Worm (Caenorhabditis elegans) whole organism, dauer: ENCODE measurements around the gene C16C8.19.
"Not testable (repeated sequence)": the region's sequence is repeated elsewhere in the genome, so short reads cannot be mapped to it uniquely, and the experiment has no call there.

Experiments used
- unc-62 ChIP-seq: sonication (generic microtip); optimal IDR thresholded peaks from 2 replicates; lab custom pipeline; 2017; ENCODE audit warnings: missing biosample characterization, missing genetic modification reagents, missing genetic modification characterization

The C16C8.19 gene

DNA sequence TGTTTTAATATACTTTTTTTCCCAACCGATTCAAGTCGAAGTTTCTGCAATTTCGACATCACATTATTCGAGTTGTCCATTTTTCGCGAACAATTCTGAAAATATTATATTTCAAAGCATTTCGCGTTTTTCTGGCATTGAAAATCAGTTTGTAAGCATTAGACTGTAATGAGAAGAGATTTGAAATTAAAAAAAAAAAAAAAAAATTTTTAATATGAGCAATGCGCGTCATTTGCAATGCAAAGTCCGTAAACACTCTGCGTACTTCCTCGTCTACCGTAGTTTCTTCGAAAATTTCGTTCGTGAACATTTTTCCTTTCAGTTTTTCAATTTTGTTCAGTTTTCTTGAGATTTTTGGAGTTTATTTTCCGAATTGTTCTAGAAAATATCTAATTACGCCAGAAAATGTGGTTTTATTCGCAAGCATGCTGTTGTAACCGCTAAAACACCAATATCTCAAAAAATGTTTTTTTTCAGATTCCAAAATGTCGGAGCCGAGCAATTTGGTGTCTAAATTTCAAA is 12.9 kb upstream of the C16C8.19 start, which contains the start of the genes C16C8.5 and C16C8.16:
Gene C16C8.5, minus strand, starts transcription at position 101 of the 522 bp plus-strand sequence.
Gene C16C8.16, plus strand, starts transcription at position 472 of the 522 bp plus-strand sequence.
- TF ChIP-seq unc-62 = no peak

DNA sequence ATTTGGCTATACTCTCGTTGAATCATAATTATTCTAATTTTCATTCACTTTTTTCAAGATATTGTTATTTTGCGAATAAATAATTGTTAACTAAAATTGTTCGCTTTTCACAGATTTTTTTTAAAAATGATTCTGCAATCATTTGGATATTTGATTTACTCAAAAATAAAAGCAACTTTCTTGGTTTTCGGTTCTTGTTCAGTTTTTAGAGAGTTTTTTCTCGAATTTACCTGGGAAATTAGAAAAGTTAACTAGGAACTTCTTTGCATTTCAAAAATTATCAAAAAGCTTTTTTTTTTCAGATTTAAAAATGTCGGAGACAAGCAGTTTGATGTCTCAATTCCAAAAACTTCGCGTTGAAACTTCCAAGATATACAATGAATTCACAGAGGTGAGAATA is 11.6 kb upstream of the C16C8.19 start, which contains the start of the genes C16C8.20 and gldi-6:
Gene C16C8.20, plus strand, starts transcription at position 301 of the 400 bp plus-strand sequence.
Gene gldi-6, plus strand, starts transcription at position 301 of the 400 bp plus-strand sequence.
- TF ChIP-seq unc-62 = no peak

DNA sequence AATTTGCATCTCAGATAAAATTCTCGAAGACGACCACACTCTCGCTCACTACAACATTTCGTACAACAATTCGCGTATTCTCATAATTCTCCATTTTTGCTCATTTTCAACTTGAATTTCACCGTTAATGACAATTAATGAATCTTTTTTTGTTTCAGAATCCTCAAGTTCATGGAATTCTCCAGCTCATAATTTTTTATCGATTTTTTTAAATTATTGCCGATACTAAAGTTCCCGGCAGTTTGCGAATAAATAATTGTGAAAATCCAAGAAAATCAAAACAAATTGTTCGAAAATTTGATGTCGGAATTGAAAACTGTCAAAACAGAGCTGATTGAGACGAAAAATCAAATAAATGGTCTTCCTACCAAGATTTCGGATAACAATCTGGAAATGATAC is 10.4 kb upstream of the C16C8.19 start, which contains the start of gene C16C8.21:
Gene C16C8.21, plus strand, starts transcription at position 301 of the 400 bp plus-strand sequence.
- no peak for TF ChIP-seq unc-62

ce11 chrII:3448776-3449280 is 9.5 kb upstream of the C16C8.19 start, which contains the start of gene C16C8.25:
C16C8.25 (plus strand) TSS chrII:3449230.
- TF ChIP-seq unc-62 = no peak

ce11 chrII:3449514-3449913 is 8.8 kb upstream of the C16C8.19 start, which contains the start of gene C16C8.14:
C16C8.14 (plus strand) TSS chrII:3449814.
- not testable (repeated sequence) for TF ChIP-seq unc-62

DNA sequence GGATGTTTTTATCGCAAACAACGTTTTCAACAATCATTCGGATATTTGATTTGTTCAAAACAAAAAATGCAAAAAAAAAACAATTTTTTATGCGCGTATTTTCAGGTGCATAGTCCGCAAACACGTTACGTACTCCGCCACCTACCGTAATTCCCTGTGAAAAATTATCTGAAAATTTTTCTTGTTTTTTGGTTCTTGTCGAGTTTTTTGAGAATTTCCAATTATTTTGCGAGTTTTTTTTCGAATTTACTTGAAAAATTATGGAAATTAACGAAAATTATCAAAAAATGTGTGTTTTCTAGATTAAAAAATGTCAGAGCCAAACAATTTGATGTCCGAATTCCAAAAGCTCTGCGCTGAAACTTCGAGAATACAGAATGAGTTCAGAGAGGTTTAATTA is 5.9 kb upstream of the C16C8.19 start, which contains the start of gene C16C8.12:
Gene C16C8.12, plus strand, starts transcription at position 301 of the 400 bp plus-strand sequence.
- TF ChIP-seq unc-62 = no peak

DNA sequence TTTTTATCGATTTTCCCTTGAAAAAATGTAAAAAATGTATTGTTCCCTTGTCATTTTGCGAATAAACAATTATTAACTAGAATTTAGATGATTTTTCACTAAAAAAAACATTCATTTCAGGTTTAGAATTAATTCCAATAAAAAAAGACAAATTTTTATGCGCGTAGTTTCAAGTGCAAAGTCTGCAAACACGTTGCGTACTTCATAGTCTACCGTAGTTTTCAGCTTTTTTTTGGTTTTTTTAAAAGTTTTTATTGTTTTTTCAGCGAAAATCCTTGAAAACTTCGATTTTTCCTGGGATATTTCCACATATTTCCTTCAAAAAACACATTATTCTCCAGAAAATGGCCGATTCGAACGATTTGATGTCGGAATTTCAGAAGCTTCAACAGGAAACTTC is 4.8 kb upstream of the C16C8.19 start, which contains the start of gene C16C8.11:
Gene C16C8.11, plus strand, starts transcription at position 188 of the 400 bp plus-strand sequence.
- no peak for TF ChIP-seq unc-62

DNA sequence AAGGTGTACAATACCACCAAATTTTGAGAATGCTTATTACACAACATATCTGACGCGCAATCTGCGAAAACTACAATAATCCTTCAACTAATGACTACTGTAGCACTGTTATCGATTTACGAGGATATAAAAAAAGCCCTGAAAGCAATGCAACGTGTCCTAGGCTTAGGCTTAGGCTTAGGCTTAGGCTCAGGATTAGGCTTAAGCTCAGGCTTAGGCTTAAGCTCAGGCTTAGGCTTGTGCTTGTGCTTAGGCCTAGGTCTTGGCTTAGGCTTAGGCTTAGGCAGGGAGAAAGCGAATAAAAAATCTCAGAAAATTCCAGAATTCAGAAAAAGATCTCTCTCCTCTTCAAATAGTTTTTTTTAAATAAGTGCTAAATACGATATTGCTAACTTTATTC is 912 bp downstream of the C16C8.19 start:
- no peak for TF ChIP-seq unc-62

- TF ChIP-seq unc-62 = no peak
Measured at ce11 chrII:3460048-3460447, 1.8 kb downstream of the C16C8.19 start, which contains the start of gene C16C8.7. C16C8.7 (minus strand) TSS chrII:3460148.

DNA sequence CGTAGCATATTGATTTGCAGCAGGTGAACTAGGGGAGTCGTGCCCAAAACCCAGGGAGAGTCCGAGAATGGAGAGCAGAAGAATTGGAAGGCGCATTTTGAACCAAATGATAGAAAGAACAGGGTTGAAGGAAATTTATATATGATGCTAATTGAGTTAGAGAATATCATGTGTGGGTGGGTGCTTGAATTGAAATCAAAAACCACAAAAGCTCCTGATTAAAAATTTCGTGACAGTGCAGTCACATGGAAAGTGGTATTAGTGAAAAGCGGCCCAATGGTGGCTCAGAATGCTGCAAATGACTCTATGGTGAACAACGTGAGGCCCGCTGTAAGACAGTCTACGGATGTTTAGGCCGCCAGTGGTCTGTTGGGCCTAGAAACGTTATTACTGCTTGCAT is 3.3 kb downstream of the C16C8.19 start, which contains the start of gene C16C8.8:
Gene C16C8.8, minus strand, starts transcription at position 101 of the 400 bp plus-strand sequence.
- TF ChIP-seq unc-62 = no peak

DNA sequence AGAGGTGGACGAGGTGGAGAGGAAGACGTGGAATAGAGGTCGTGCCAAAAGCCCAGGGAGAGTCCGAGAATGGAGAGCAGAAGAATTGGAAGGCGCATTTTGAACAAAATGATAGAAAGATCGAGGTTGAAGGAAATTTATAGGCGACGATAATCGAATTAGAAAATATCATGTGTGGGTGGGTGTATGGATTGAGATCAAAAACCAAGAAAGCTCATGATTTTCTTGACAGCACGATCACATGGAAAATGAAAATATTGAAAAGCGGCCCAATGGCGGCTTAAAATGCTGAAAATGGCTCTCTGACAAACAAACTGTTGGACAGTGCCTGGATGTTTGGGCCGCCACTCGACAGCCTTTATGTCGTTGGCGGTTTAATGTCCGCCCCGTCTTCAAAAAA is 4.8 kb downstream of the C16C8.19 start, which contains the start of gene C16C8.9:
Gene C16C8.9, minus strand, starts transcription at position 101 of the 400 bp plus-strand sequence.
- no peak for TF ChIP-seq unc-62

ce11 chrII:3464580-3464979 is 6.3 kb downstream of the C16C8.19 start, which contains the start of gene C16C8.10:
C16C8.10 (minus strand) TSS chrII:3464680.
- TF ChIP-seq unc-62 = not testable (repeated sequence)

DNA sequence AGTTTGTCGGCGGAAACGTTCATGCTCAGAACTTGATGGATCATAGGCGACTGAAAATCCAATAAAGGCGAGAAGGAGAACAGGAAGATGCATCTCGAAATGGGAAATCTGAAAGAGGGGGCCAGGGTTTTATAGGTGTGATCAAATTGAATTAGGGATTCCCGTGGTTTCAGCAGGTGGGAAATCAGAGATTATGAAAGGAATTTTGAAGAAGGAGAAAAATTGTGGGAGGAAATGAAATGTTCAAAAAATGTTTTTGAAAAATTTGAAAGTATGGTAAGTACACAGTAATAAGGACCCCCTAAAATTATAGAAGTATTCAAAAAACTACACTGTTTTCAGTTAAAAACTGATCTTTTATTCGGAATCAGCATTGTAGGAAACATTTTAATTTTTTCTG is 12.3 kb downstream of the C16C8.19 start, which contains the start of gene Y49F6B.20:
Gene Y49F6B.20, minus strand, starts transcription at position 101 of the 400 bp plus-strand sequence.
- TF ChIP-seq unc-62 = no peak

DNA sequence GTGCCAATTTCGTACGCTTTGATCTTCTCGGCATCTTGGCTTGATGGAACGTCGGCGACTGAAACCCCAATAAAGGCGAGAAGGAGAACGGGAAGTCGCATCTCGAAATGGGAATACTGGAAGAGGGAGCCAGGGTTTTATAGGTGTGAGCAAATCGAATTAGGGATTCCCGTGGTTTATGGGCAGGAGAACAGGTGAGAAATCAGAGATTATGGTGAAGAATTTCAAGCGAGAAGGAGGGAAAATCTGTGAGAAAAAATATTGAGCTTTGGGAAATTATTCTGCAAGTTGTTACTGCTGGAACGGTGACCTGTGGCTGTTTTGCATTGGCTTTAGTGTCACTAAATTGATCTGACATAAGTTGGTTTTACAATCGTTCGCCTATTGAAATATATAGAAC is 13.3 kb downstream of the C16C8.19 start, which contains the start of gene Y49F6B.13:
Gene Y49F6B.13, minus strand, starts transcription at position 101 of the 400 bp plus-strand sequence.
- TF ChIP-seq unc-62 = no peak

- no peak for TF ChIP-seq unc-62
Measured at ce11 chrII:3472316-3472715, 14.0 kb downstream of the C16C8.19 start, which contains the start of gene Y49F6B.12. Y49F6B.12 (minus strand) TSS chrII:3472416.

- no peak for TF ChIP-seq unc-62
Measured at ce11 chrII:3472817-3473216, 14.5 kb downstream of the C16C8.19 start, which contains the start of gene Y49F6B.6. Y49F6B.6 (plus strand) TSS chrII:3473117.

- no peak for TF ChIP-seq unc-62
Measured at ce11 chrII:3473744-3474143, 15.5 kb downstream of the C16C8.19 start, which contains the start of gene sdz-32. sdz-32 (plus strand) TSS chrII:3474044.
